Worm (Caenorhabditis elegans): ENCODE results near the gene fbxa-12.

Gene fbxa-12

ce11 chrIII:2227407-2227806, 7.9 kb downstream of the fbxa-12 start, which contains the start of gene fbxa-62:
Gene fbxa-62, plus strand, starts transcription at chrIII:2227707.
- TF ChIP-seq set-16 (GFP tag; IDR thresholded peaks at IDR 0.05) (no peak), egl-27 (tag; optimal IDR thresholded peaks at IDR 0.05) (no peak), pha-4 (GFP tag; IDR thresholded peaks at IDR 0.05) (no peak), pha-4 (tag; optimal IDR thresholded peaks at IDR 0.05) (no peak), nhr-111 (GFP tag; optimal IDR thresholded peaks at IDR 0.05) (no peak), snpc-1.2 (GFP tag; IDR thresholded peaks at IDR 0.05) (no peak), cey-2 (tag; optimal IDR thresholded peaks at IDR 0.05; ENCODE audit: borderline replicate concordance, insufficient read depth) (no peak), daf-12 (tag; optimal IDR thresholded peaks at IDR 0.05) (no peak), dmd-8 (GFP tag; IDR thresholded peaks at IDR 0.05) (no peak), attf-4 (tag; optimal IDR thresholded peaks at IDR 0.05) (no peak), F37D6.2 (tag; optimal IDR thresholded peaks at IDR 0.05) (no peak), hmg-1.1 (GFP tag; IDR thresholded peaks at IDR 0.05) (no peak), spr-3 (GFP tag; optimal IDR thresholded peaks at IDR 0.05) (no peak), nhr-28 (tag; optimal IDR thresholded peaks at IDR 0.05) (no peak), Y75B8A.6 (GFP tag; IDR thresholded peaks at IDR 0.05) (no peak), zag-1 (tag; optimal IDR thresholded peaks at IDR 0.05) (no peak), zip-11 (GFP tag; IDR thresholded peaks at IDR 0.05) (no peak), spr-1 (tag; optimal IDR thresholded peaks at IDR 0.05) (no peak), lin-15B (tag; optimal IDR thresholded peaks at IDR 0.05) (no peak)

- TF ChIP-seq ztf-7 (tag; optimal IDR thresholded peaks at IDR 0.05) = no peak
- no peak for TF ChIP-seq lin-38 (GFP tag; IDR thresholded peaks at IDR 0.05)
These were observed 12.9 kb downstream of the fbxa-12 start, which contains the start of gene fbxa-47 for ce11 chrIII:2232360-2232759. Gene fbxa-47, minus strand, starts transcription at chrIII:2232460.

ce11 chrIII:2233399-2233798, 13.9 kb downstream of the fbxa-12 start:
- TF ChIP-seq dmd-9 (GFP tag; IDR thresholded peaks at IDR 0.05) (no peak), saeg-2 (GFP tag; IDR thresholded peaks at IDR 0.05) (no peak), pha-4 (GFP tag; IDR thresholded peaks at IDR 0.05) (no peak), pha-4 (tag; optimal IDR thresholded peaks at IDR 0.05) (no peak), jun-1 (tag; optimal IDR thresholded peaks at IDR 0.05) (no peak), nhr-6 (tag; optimal IDR thresholded peaks at IDR 0.05) (no peak), sdz-12 (GFP tag; optimal IDR thresholded peaks at IDR 0.05) (no peak), unc-39 (tag; optimal IDR thresholded peaks at IDR 0.05) (no peak), vab-7 (GFP tag; IDR thresholded peaks at IDR 0.05) (no peak), zip-11 (GFP tag; IDR thresholded peaks at IDR 0.05) (no peak), lin-29 (GFP tag; IDR thresholded peaks at IDR 0.05) (no peak), dpl-1 (GFP tag; optimal IDR thresholded peaks at IDR 0.05) (no peak), daf-12 (tag; optimal IDR thresholded peaks at IDR 0.05) (no peak)

ce11 chrIII:2234192-2234934, 14.9 kb downstream of the fbxa-12 start, which contains the start of gene C39B5.2:
Gene C39B5.2, plus strand, starts transcription at chrIII:2234884.
- no peak for TF ChIP-seq jun-1 (tag; optimal IDR thresholded peaks at IDR 0.05)
- TF ChIP-seq Y105C5A.15 (GFP tag; IDR thresholded peaks at IDR 0.05) = no peak
- TF ChIP-seq set-16 (GFP tag; IDR thresholded peaks at IDR 0.05) = no peak
- TF ChIP-seq hmg-1.1 (GFP tag; IDR thresholded peaks at IDR 0.05) = no peak
- no peak for TF ChIP-seq nhr-237 (tag; optimal IDR thresholded peaks at IDR 0.05)
- no peak for TF ChIP-seq skn-1 (tag; optimal IDR thresholded peaks at IDR 0.05)
- no peak for TF ChIP-seq nhr-25 (tag; optimal IDR thresholded peaks at IDR 0.05; ENCODE audit: borderline replicate concordance, insufficient read depth)
- TF ChIP-seq F37D6.2 (tag; optimal IDR thresholded peaks at IDR 0.05) = no peak

All from whole organism, L4 larva.